Worm (Caenorhabditis elegans) whole organism, L3 larva: ENCODE data around the gene C39B10.4.

ENCODE experiments used
- elt-3 ChIP-seq, 3 experiments: fragments of 150-350 bp in 1 of 3; sonication (generic microtip) in 2 of 3; optimal IDR thresholded peaks; 2 replicates in 2 of 3; 4 replicates in 1 of 3; lab custom pipeline; 2014 to 2017; ENCODE audit warnings: missing biosample characterization in 3 of 3, missing genetic modification characterization in 3 of 3
- fkh-10 ChIP-seq: sonication (generic microtip); optimal IDR thresholded peaks from 2 replicates; lab custom pipeline; 2017; ENCODE audit warnings: missing biosample characterization, missing genetic modification reagents, missing genetic modification characterization
- fos-1 ChIP-seq: fragments of 150-350 bp; optimal IDR thresholded peaks from 2 replicates; lab custom pipeline; 2014; ENCODE audit warnings: missing biosample characterization, missing genetic modification characterization
- lin-15B ChIP-seq: fragments of 150-350 bp; optimal IDR thresholded peaks from 2 replicates; lab custom pipeline; 2014; ENCODE audit warnings: missing biosample characterization, missing genetic modification characterization
- nfya-1 ChIP-seq: sonication (generic microtip); optimal IDR thresholded peaks from 2 replicates; lab custom pipeline; 2017; ENCODE audit warnings: missing genetic modification characterization, mild to moderate bottlenecking, missing compliant biosample characterization, antibody characterized with exemption, moderate library complexity; ENCODE audit not compliant: insufficient read depth
- nhr-237 ChIP-seq: fragments of 150-350 bp; optimal IDR thresholded peaks from 2 replicates; lab custom pipeline; 2014; ENCODE audit warnings: missing biosample characterization, missing genetic modification characterization
- nhr-28 ChIP-seq: fragments of 150-350 bp; optimal IDR thresholded peaks from 2 replicates; lab custom pipeline; 2014; ENCODE audit warnings: missing biosample characterization, missing genetic modification characterization
- nhr-76 ChIP-seq: fragments of 150-350 bp; sonication (generic microtip); optimal IDR thresholded peaks from 5 replicates; lab custom pipeline; 2014; ENCODE audit warnings: missing biosample characterization, missing genetic modification characterization
- nhr-77 ChIP-seq: fragments of 150-350 bp; optimal IDR thresholded peaks from 2 replicates; lab custom pipeline; 2014; ENCODE audit warnings: missing biosample characterization, missing genetic modification characterization
- pha-4 ChIP-seq: fragments of 150-350 bp; optimal IDR thresholded peaks from 2 replicates; lab custom pipeline; 2014; ENCODE audit warnings: missing biosample characterization, missing genetic modification reagents, missing genetic modification characterization
- snpc-4 ChIP-seq: fragments of 150-350 bp; optimal IDR thresholded peaks from 2 replicates; lab custom pipeline; 2014; ENCODE audit warnings: missing biosample characterization, missing genetic modification characterization
- unc-62 ChIP-seq: fragments of 150-350 bp; sonication (generic microtip); optimal IDR thresholded peaks from 4 replicates; lab custom pipeline; 2014; ENCODE audit warnings: missing biosample characterization, missing genetic modification reagents, missing genetic modification characterization
- zag-1 ChIP-seq: fragments of 150-350 bp; optimal IDR thresholded peaks from 2 replicates; lab custom pipeline; 2014; ENCODE audit warnings: missing biosample characterization, missing genetic modification characterization

DNA sequence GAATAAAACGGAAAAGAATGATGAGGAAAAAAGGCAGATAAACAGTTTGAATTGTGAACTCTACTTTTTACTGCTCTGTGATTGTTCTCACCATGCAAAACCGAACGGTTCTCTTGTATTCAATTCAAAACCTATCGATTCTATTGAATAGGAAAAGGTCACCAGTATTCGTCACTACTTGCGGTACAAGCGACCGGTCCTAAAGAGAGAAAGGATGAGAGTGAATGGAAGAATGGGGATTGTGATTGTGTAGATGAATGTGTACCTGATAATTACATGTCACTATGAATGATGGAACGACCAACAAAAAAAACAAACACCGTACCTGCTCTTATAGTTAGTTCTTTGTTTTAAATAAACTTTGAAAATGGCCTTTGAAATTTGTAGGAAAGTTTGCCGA is 12.0 kb upstream of the C39B10.4 start:
- no peak for TF ChIP-seq lin-15B (tag; lab: Kevin White, UChicago)
- TF ChIP-seq nhr-237 (tag; lab: Kevin White, UChicago), result no peak
- TF ChIP-seq nhr-28 (tag; lab: Kevin White, UChicago), result no peak
- no peak for TF ChIP-seq elt-3 (tag; optimal IDR thresholded peaks at IDR 0.05; lab: Kevin White, UChicago)
- TF ChIP-seq fkh-10, result no peak
- no peak for TF ChIP-seq nfya-1
- no peak for TF ChIP-seq zag-1
- TF ChIP-seq snpc-4 (tag; lab: Kevin White, UChicago), result no peak
- no peak for TF ChIP-seq nhr-76 (tag; lab: Kevin White, UChicago)
- no peak for TF ChIP-seq fos-1 (tag; lab: Kevin White, UChicago)
- TF ChIP-seq nhr-77 (tag; lab: Kevin White, UChicago), result no peak
- no peak for TF ChIP-seq unc-62 (GFP tag; lab: Kevin White, UChicago)
- TF ChIP-seq pha-4 (tag; lab: Kevin White, UChicago), result no peak
